Fruit fly (Drosophila melanogaster): ENCODE data around the gene SNF4Agamma.

- no peak for TF ChIP-seq foxo (GFP tag; optimal IDR thresholded peaks at IDR 0.05)
- no peak for TF ChIP-seq pan (optimal IDR thresholded peaks at IDR 0.05)
- TF ChIP-seq fru (GFP tag; optimal IDR thresholded peaks at IDR 0.05), result no peak
- no peak for TF ChIP-seq Dfd (GFP tag; optimal IDR thresholded peaks at IDR 0.05)
- no peak for TF ChIP-seq h (GFP tag; optimal IDR thresholded peaks at IDR 0.05)
- TF ChIP-seq psq (GFP tag; optimal IDR thresholded peaks at IDR 0.05), result no peak
- TF ChIP-seq Sp1 (GFP tag; optimal IDR thresholded peaks at IDR 0.05), result no peak
- no peak for TF ChIP-seq Abd-B (GFP tag; optimal IDR thresholded peaks at IDR 0.05)
Measured at dm6 chr3R:21126673-21127284, 13.8 kb upstream of the SNF4Agamma start.
